Fruit fly (Drosophila melanogaster) ovary, adult (tissue): ENCODE data around the gene sta.

Experiments
- CG17801 ChIP-seq: fragments of 200-800 bp; optimal IDR thresholded peaks from 2 replicates; lab custom pipeline; 2019; ENCODE audit warnings: missing biosample characterization, mild to moderate bottlenecking, missing genetic modification characterization, moderate library complexity; ENCODE audit not compliant: partially characterized antibody

sta gene

DNA sequence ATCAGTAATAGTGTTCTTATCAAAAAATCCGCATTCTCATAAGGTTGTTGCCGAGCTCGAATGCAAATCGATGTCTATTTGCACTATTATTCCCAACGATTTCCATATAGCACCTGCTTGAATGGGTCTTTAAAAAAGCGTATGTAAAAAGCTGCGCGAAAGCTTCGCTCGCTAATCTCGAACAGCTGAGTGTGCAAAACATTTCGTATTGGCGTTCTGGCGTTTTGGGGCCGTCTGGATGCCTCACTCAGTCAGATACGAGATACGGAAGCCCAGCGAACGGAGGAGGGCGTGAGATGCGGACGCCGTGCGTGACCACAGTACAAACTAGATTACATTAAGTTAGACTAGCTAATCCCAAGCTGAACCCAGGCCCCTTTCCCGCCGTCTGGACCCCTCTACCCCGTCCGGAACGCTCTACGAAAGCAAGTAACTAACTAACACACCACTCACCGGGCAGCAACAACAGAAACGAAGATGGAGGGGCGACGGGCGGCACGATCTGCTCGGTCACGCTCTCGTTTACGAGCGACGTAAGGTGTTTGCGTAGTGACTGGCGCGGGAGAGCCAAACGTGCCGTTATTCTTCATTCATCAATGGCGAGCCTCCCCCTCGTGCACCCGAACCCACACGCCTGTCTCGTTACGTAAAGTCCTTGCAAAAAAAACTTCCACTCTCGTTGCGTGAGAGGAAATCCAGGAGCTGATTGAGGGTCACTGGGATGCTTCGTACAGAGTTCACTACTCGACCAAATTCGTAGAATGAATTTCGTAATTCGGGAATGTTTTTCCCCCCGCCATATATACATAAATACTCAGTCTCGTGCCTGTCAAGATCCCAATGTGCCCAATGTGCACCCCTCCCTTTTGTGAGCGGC, 16.5 kb downstream of the sta start:
- no peak for TF ChIP-seq CG17801 (GFP tag; lab: Kevin White, UChicago)

DNA sequence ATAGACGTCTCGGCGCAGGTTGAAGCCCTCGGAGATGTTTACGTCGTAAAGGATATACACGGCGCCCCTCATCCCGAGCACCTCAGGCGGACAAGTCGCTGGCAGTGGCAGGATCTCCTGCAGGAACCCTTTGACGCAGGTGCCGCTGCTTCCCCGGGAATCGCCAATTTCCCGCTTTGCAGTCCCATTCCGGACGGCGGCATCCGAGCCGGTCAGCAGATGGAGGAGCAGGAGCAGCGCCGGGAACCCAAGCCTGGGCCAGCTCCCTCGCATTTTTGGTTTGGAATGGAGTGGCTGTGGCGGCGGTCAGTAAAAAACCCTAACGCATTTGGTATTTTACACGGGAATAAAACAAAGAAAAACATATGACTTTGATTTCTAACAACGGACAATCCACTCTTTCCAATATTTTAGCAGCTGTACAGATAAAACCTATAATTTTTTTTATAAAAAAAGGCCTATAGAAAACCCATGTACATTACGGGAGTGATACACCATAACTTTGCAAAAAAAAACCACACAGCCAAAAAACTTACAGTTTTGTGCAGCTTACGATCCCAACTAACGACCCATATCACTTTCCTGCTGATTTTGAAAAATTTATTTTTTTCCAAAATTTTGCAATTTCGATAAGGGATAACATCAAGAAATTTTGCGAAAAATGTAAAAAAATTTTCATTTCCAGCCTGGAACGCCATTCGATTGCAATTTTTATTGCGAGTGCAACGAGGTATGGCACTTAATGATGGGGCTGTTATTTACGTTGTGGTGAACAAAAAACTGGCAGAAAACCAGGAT, 17.3 kb downstream of the sta start, which contains the start of the genes O-fut2 and CG14777:
Gene O-fut2, minus strand, starts transcription at position 290 of the 798 bp plus-strand sequence.
Gene CG14777, plus strand, starts transcription at position 428 of the 798 bp plus-strand sequence.
- TF ChIP-seq CG17801 (GFP tag; lab: Kevin White, UChicago), result no peak

dm6 chrX:1464033-1464432, 19.2 kb downstream of the sta start, which contains the start of gene Ns3:
Ns3 (minus strand) TSS chrX:1464220.
- peak; percentile 27 for TF ChIP-seq CG17801 (GFP tag; lab: Kevin White, UChicago)

- no peak for TF ChIP-seq CG17801 (GFP tag; lab: Kevin White, UChicago)
Measured at dm6 chrX:1461544-1461943, 21.7 kb downstream of the sta start, which contains the start of gene CG14787. CG14787 (minus strand) TSS chrX:1461676.

- no peak for TF ChIP-seq CG17801 (GFP tag; lab: Kevin White, UChicago)
Measured at dm6 chrX:1460278-1460872, 22.8 kb downstream of the sta start, which contains the start of gene Lrpprc2. Lrpprc2 (minus strand) TSS chrX:1460617.

dm6 chrX:1456954-1457353, 26.3 kb downstream of the sta start, which contains the start of gene CG14785:
CG14785 (minus strand) TSS chrX:1457054.
- TF ChIP-seq CG17801 (GFP tag; lab: Kevin White, UChicago), result no peak

DNA sequence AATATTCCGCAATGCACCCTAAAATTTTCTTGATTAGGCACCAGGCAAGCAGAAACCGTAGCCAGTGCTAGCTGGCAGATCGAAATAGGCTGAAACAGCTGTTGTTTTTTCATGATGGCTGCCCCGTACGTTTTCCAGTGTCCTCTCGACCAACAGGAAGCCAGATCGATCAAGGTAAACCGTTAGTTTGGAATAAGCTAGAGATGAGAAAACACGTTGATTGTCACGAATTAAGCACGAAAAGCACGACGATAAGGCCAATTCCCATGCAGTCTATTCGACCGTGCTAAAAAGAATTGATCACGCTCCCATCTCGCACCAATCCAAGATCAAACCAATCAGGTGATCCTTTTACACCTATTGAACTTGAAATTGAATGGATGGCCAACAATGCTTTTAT, 28.4 kb downstream of the sta start:
- TF ChIP-seq CG17801 (GFP tag; lab: Kevin White, UChicago), result no peak

dm6 chrX:1452130-1452529, 31.1 kb downstream of the sta start, which contains the start of gene Gr2a:
Gr2a (plus strand) TSS chrX:1452430.
- TF ChIP-seq CG17801 (GFP tag; lab: Kevin White, UChicago), result no peak
